Fruit fly (Drosophila melanogaster) whole organism, prepupa: ENCODE results near the gene ppk28.

Experiments used
- Blimp-1 ChIP-seq: fragments of 200-800 bp; sonication (Bioruptor generic); optimal IDR thresholded peaks from 3 replicates; lab custom pipeline; 2017; ENCODE audit warnings: missing biosample characterization, missing genetic modification characterization, mild to moderate bottlenecking, moderate library complexity, missing genetic modification reagents
- CG7368 ChIP-seq: fragments of 200-800 bp; sonication (Bioruptor generic); optimal IDR thresholded peaks from 3 replicates; lab custom pipeline; 2016; ENCODE audit warnings: missing biosample characterization, missing genetic modification characterization
- esn ChIP-seq: fragments of 200-800 bp; sonication (Bioruptor generic); optimal IDR thresholded peaks from 2 replicates; lab custom pipeline; 2016; ENCODE audit warnings: missing biosample characterization, mild to moderate bottlenecking, missing genetic modification characterization, moderate library complexity
- fd59A ChIP-seq: fragments of 200-800 bp; sonication (Bioruptor generic); optimal IDR thresholded peaks from 2 replicates; lab custom pipeline; 2017; ENCODE audit warnings: missing biosample characterization, mild to moderate bottlenecking, missing genetic modification characterization, missing genetic modification reagents
- fd85E ChIP-seq: fragments of 200-800 bp; sonication (Bioruptor generic); optimal IDR thresholded peaks from 3 replicates; lab custom pipeline; 2016; ENCODE audit warnings: missing biosample characterization, missing genetic modification characterization
- lz ChIP-seq: fragments of 200-800 bp; sonication (Bioruptor generic); optimal IDR thresholded peaks from 3 replicates; lab custom pipeline; 2016; ENCODE audit warnings: missing biosample characterization, missing genetic modification characterization
- net ChIP-seq: fragments of 200-800 bp; sonication (Bioruptor generic); optimal IDR thresholded peaks from 3 replicates; lab custom pipeline; 2016; ENCODE audit warnings: missing biosample characterization, missing genetic modification characterization
- pdm3 ChIP-seq: fragments of 200-800 bp; sonication (Bioruptor generic); optimal IDR thresholded peaks from 3 replicates; lab custom pipeline; 2016; ENCODE audit warnings: missing biosample characterization, missing genetic modification characterization
- vri ChIP-seq: fragments of 200-800 bp; sonication (Bioruptor generic); optimal IDR thresholded peaks from 3 replicates; lab custom pipeline; 2016; ENCODE audit warnings: missing biosample characterization, mild to moderate bottlenecking, missing genetic modification characterization

dm6 chrX:16816500-16816899 is 10.6 kb downstream of the ppk28 start:
- no peak for TF ChIP-seq fd85E (GFP tag; lab: Kevin White, UChicago)
- no peak for TF ChIP-seq Blimp-1 (GFP tag; lab: Kevin White, UChicago)
- TF ChIP-seq vri = no peak
- no peak for TF ChIP-seq lz (GFP tag; lab: Kevin White, UChicago)
- no peak for TF ChIP-seq net (GFP tag; lab: Kevin White, UChicago)
- no peak for TF ChIP-seq pdm3 (GFP tag; lab: Kevin White, UChicago)
- TF ChIP-seq fd59A (GFP tag; lab: Kevin White, UChicago) = no peak
- TF ChIP-seq CG7368 = no peak
- TF ChIP-seq esn (GFP tag; lab: Kevin White, UChicago) = no peak
